Fruit fly (Drosophila melanogaster) Kc167 (cell line): Measurements from ENCODE around the gene CG34435.

Source experiments
- Myc ChIP-seq: fragments of >200 bp; optimal IDR thresholded peaks from 2 replicates; lab custom pipeline; 2017; ENCODE audit warnings: missing external identifiers
- Sin3A ChIP-seq: fragments of >200 bp; optimal IDR thresholded peaks from 2 replicates; lab custom pipeline; 2018; ENCODE audit warnings: missing external identifiers
- psq ChIP-seq: fragments of >200 bp; optimal IDR thresholded peaks from 2 replicates; lab custom pipeline; 2017; ENCODE audit warnings: missing external identifiers

dm6 chrX:5608472-5608871, 5.8 kb downstream of the CG34435 start:
- TF ChIP-seq Myc (lab: Kevin White, UChicago) (no peak), Sin3A (lab: Kevin White, UChicago) (no peak), psq (no peak)
